Fruit fly (Drosophila melanogaster): ENCODE data around the gene CG12713.

The CG12713 gene

dm6 chr3L:15826985-15827635 lies 5.2 kb upstream of the CG12713 start (continued):
- TF ChIP-seq Dek (tag; optimal IDR thresholded peaks at IDR 0.05): peak; percentile 76
- no peak for TF ChIP-seq Jarid2 (GFP tag; optimal IDR thresholded peaks at IDR 0.05)
- peak; percentile 49 for TF ChIP-seq tx (GFP tag; optimal IDR thresholded peaks at IDR 0.05)
- TF ChIP-seq TFAM (GFP tag; optimal IDR thresholded peaks at IDR 0.05): no peak
- TF ChIP-seq tap (tag; optimal IDR thresholded peaks at IDR 0.05): peak; percentile 69
- TF ChIP-seq Ptx1 (GFP tag; IDR thresholded peaks at IDR 0.05): peak; percentile 64
- peak; percentile 39 for TF ChIP-seq CG7372 (GFP tag; IDR thresholded peaks at IDR 0.05)
- peak; percentile 29; the same call in 1 of the 2 replicates for TF ChIP-seq E2f2 (GFP tag; IDR thresholded peaks at IDR 0.05)
- peak; percentile 93 for TF ChIP-seq CG3281 (GFP tag; optimal IDR thresholded peaks at IDR 0.05)
- TF ChIP-seq Antp (GFP tag; optimal IDR thresholded peaks at IDR 0.05): peak; percentile 55
- TF ChIP-seq H15 (GFP tag; IDR thresholded peaks at IDR 0.05): 0 out of 3 replicates have a peak, but pooled peaks have one; percentile 25
- peak; percentile 57 for TF ChIP-seq CG15011 (GFP tag; optimal IDR thresholded peaks at IDR 0.05)
- peak; percentile 35; the same call in 2 of the 3 replicates for TF ChIP-seq Aef1 (GFP tag; IDR thresholded peaks at IDR 0.05)
- TF ChIP-seq Optix (GFP tag; IDR thresholded peaks at IDR 0.05): no peak
- TF ChIP-seq GATAe (GFP tag; conservative IDR thresholded peaks at IDR 0.05): no peak
- peak; percentile 15; the same call in 1 of the 2 replicates for TF ChIP-seq CG32767 (GFP tag; IDR thresholded peaks at IDR 0.05)
- TF ChIP-seq bab2 (GFP tag; optimal IDR thresholded peaks at IDR 0.05): peak; percentile 35
- TF ChIP-seq ap (GFP tag; IDR thresholded peaks at IDR 0.05): no peak
- TF ChIP-seq dmrt11E (tag; optimal IDR thresholded peaks at IDR 0.05): peak; percentile 37
- TF ChIP-seq insv (GFP tag; optimal IDR thresholded peaks at IDR 0.05): peak in 1 of 2 experiments; percentile 67
- TF ChIP-seq cato (GFP tag; optimal IDR thresholded peaks at IDR 0.05; ENCODE audit: borderline replicate concordance): peak; percentile 40
- peak; percentile 14; the same call in 1 of the 2 replicates for TF ChIP-seq Xrp1 (GFP tag; IDR thresholded peaks at IDR 0.05)
- TF ChIP-seq lov (optimal IDR thresholded peaks at IDR 0.05): no peak
- TF ChIP-seq lov (GFP tag; IDR thresholded peaks at IDR 0.05): no peak
- TF ChIP-seq Fer1 (GFP tag; optimal IDR thresholded peaks at IDR 0.05): peak; percentile 93
- TF ChIP-seq CG15073 (GFP tag; optimal IDR thresholded peaks at IDR 0.05): no peak
- TF ChIP-seq wor (GFP tag; IDR thresholded peaks at IDR 0.05): peak; percentile 22; the same call in 1 of the 2 replicates
- TF ChIP-seq ken (GFP tag; IDR thresholded peaks at IDR 0.05): peak; percentile 40; the same call in 2 of the 3 replicates
- peak; percentile 48 for TF ChIP-seq CG13123 (GFP tag; optimal IDR thresholded peaks at IDR 0.05)
- TF ChIP-seq luna (GFP tag; optimal IDR thresholded peaks at IDR 0.05): peak; percentile 45
- peak; percentile 26 to 32 for TF ChIP-seq Pdp1 (GFP tag; optimal IDR thresholded peaks at IDR 0.05)
- TF ChIP-seq eyg (GFP tag; optimal IDR thresholded peaks at IDR 0.05): peak; percentile 1
- TF ChIP-seq CG8281 (tag; optimal IDR thresholded peaks at IDR 0.05): no peak
- TF ChIP-seq grau (tag; optimal IDR thresholded peaks at IDR 0.05): peak; percentile 88
- peak; percentile 72 for TF ChIP-seq CG30403 (GFP tag; optimal IDR thresholded peaks at IDR 0.05)
- no peak for TF ChIP-seq Dfd (GFP tag; optimal IDR thresholded peaks at IDR 0.05)
- 0 out of 2 replicates have a peak, but pooled peaks have one; percentile 43 for TF ChIP-seq Oaz (GFP tag; IDR thresholded peaks at IDR 0.05)
- no peak for TF ChIP-seq Camta (GFP tag; optimal IDR thresholded peaks at IDR 0.05)
- TF ChIP-seq jigr1 (GFP tag; IDR thresholded peaks at IDR 0.05): no peak
- no peak for TF ChIP-seq ara (GFP tag; IDR thresholded peaks at IDR 0.05)
- no peak for TF ChIP-seq btn (GFP tag; optimal IDR thresholded peaks at IDR 0.05)
- TF ChIP-seq sc (optimal IDR thresholded peaks at IDR 0.05): no peak
- TF ChIP-seq sc (GFP tag; optimal IDR thresholded peaks at IDR 0.05): peak; percentile 55
- TF ChIP-seq unc-4 (GFP tag; IDR thresholded peaks at IDR 0.05; ENCODE audit: partially characterized antibody): 0 out of 2 replicates have a peak, but pooled peaks have one; percentile 18
- TF ChIP-seq CG6765 (GFP tag; optimal IDR thresholded peaks at IDR 0.05): peak; percentile 88
- TF ChIP-seq chinmo (GFP tag; IDR thresholded peaks at IDR 0.05; ENCODE audit: partially characterized antibody): no peak
- no peak for TF ChIP-seq amos (GFP tag; IDR thresholded peaks at IDR 0.05; ENCODE audit: partially characterized antibody)
- TF ChIP-seq Six4 (GFP tag; optimal IDR thresholded peaks at IDR 0.05): peak; percentile 41
- TF ChIP-seq dm (GFP tag; optimal IDR thresholded peaks at IDR 0.05): peak; percentile 43
- TF ChIP-seq D19B (GFP tag; optimal IDR thresholded peaks at IDR 0.05): peak; percentile 75

All from whole organism, embryonic.